Worm (Caenorhabditis elegans) whole organism, midembryonic: ENCODE measurements around the gene cdk-1.

Experiments
- T22C8.4 ChIP-seq: fragments of 200-800 bp; sonication (Bioruptor generic); IDR thresholded peaks from 2 replicates; pipeline ENCODE4 v1.3.6; 2022; ENCODE audit warnings: missing genetic modification characterization, missing compliant biosample characterization
- cog-1 ChIP-seq: sonication (generic microtip); optimal IDR thresholded peaks from 2 replicates; lab custom pipeline; 2016; ENCODE audit warnings: missing genetic modification characterization, missing compliant biosample characterization
- flt-1 ChIP-seq: fragments of 200-800 bp; sonication (Bioruptor generic); IDR thresholded peaks from 2 replicates; pipeline ENCODE4 v1.3.6; 2022; ENCODE audit warnings: missing genetic modification characterization, missing compliant biosample characterization
- klf-2 ChIP-seq: fragments of 200-800 bp; sonication (Bioruptor generic); conservative IDR thresholded peaks from 2 replicates; pipeline ENCODE4 v1.3.6; 2022; ENCODE audit warnings: missing genetic modification reagents, missing genetic modification characterization, missing compliant biosample characterization
- tab-1 ChIP-seq: fragments of 200-800 bp; sonication (Bioruptor generic); IDR thresholded peaks from 2 replicates; pipeline ENCODE4 v1.3.6; 2022; ENCODE audit warnings: missing genetic modification characterization, missing compliant biosample characterization

ce11 chrIII:9699576-9699975 lies 47.7 kb upstream of the cdk-1 start, which contains the start of gene tlk-1:
- TF ChIP-seq flt-1 (GFP tag; lab: Robert Waterston, UW) = no peak
- no peak for TF ChIP-seq klf-2 (GFP tag; lab: Robert Waterston, UW)
- no peak for TF ChIP-seq cog-1 (tag; lab: Kevin White, UChicago)
- no peak for TF ChIP-seq tab-1 (GFP tag; lab: Robert Waterston, UW)
- TF ChIP-seq T22C8.4 (GFP tag; lab: Robert Waterston, UW) = no peak
